Fruit fly (Drosophila melanogaster): ENCODE results near the gene CIA30.

- TF ChIP-seq psq (optimal IDR thresholded peaks at IDR 0.05): no peak
- no peak for TF ChIP-seq CG8478 (optimal IDR thresholded peaks at IDR 0.05)
- no peak for TF ChIP-seq Dll (optimal IDR thresholded peaks at IDR 0.05)
- TF ChIP-seq EcR (GFP tag; optimal IDR thresholded peaks at IDR 0.05): no peak
These were observed 49.5 kb downstream of the CIA30 start for dm6 chr3R:29786016-29786996.

Data from whole organism.